Worm (Caenorhabditis elegans): ENCODE measurements around the gene K03B8.4.

K03B8.4 gene

ce11 chrV:11424565-11424964, 29.6 kb upstream of the K03B8.4 start, which contains the start of gene T26H10.2:
Gene T26H10.2 (minus strand): TSS chrV:11424665.
- no peak for TF ChIP-seq aly-1 (tag; optimal IDR thresholded peaks at IDR 0.05)
- no peak for TF ChIP-seq tra-4 (tag; optimal IDR thresholded peaks at IDR 0.05)
- no peak for TF ChIP-seq ceh-36 (tag; optimal IDR thresholded peaks at IDR 0.05)
- TF ChIP-seq hmg-4 (GFP tag; optimal IDR thresholded peaks at IDR 0.05) = no peak
- TF ChIP-seq scrt-1 (GFP tag; IDR thresholded peaks at IDR 0.05) = no peak
- no peak for TF ChIP-seq hmbx-1 (tag; optimal IDR thresholded peaks at IDR 0.05)
- no peak for TF ChIP-seq pes-1 (GFP tag; IDR thresholded peaks at IDR 0.05)
- no peak for TF ChIP-seq flt-1 (GFP tag; IDR thresholded peaks at IDR 0.05)
- no peak for TF ChIP-seq hnd-1 (tag; optimal IDR thresholded peaks at IDR 0.05)
- no peak for TF ChIP-seq ceh-13 (GFP tag; optimal IDR thresholded peaks at IDR 0.05)
- TF ChIP-seq sea-1 (GFP tag; conservative IDR thresholded peaks at IDR 0.05) = no peak
- TF ChIP-seq tbx-37 (GFP tag; conservative IDR thresholded peaks at IDR 0.05) = no peak

DNA sequence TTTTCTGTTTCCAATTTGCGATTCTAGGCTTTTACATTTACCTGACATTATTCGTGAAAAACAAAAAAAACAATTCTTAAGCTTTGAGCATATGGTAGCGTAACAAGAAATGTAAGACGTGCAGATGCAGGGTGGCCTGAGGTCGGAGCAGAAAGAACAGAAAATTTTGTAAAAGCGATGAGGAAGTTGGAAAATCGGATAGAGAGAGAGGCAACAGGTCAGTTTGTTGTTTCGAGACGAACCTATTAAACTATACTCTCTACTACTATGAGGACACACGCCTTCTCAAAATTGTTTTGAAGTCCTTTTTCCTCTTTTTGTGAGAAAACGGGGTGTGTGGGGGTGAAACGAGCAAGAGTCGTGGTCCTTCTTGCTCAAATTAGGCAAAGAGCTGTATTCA, 26.7 kb upstream of the K03B8.4 start, which contains the start of gene des-2:
Gene des-2 (minus strand): TSS at position 101 of the 400 bp plus-strand sequence.
- TF ChIP-seq sea-1 (GFP tag; conservative IDR thresholded peaks at IDR 0.05) (no peak), hmg-4 (GFP tag; optimal IDR thresholded peaks at IDR 0.05) (no peak), ceh-36 (tag; optimal IDR thresholded peaks at IDR 0.05) (no peak), tbx-37 (GFP tag; conservative IDR thresholded peaks at IDR 0.05) (no peak), hnd-1 (tag; optimal IDR thresholded peaks at IDR 0.05) (no peak), ets-7 (tag; optimal IDR thresholded peaks at IDR 0.05) (no peak), tbx-11 (GFP tag; IDR thresholded peaks at IDR 0.05) (no peak), aly-1 (tag; optimal IDR thresholded peaks at IDR 0.05) (no peak), pes-1 (GFP tag; IDR thresholded peaks at IDR 0.05) (no peak), ceh-13 (GFP tag; optimal IDR thresholded peaks at IDR 0.05) (no peak), flt-1 (GFP tag; IDR thresholded peaks at IDR 0.05) (no peak), B0310.2 (tag; optimal IDR thresholded peaks at IDR 0.05) (no peak), hmbx-1 (tag; optimal IDR thresholded peaks at IDR 0.05) (no peak)

ce11 chrV:11415059-11415458, 20.1 kb upstream of the K03B8.4 start, which contains the start of gene deg-3:
Gene deg-3 (minus strand): TSS chrV:11415159.
- TF ChIP-seq ceh-36 (tag; optimal IDR thresholded peaks at IDR 0.05) (no peak), ama-1 (optimal IDR thresholded peaks at IDR 0.05) (no peak), pes-1 (GFP tag; IDR thresholded peaks at IDR 0.05) (no peak), B0310.2 (tag; optimal IDR thresholded peaks at IDR 0.05) (no peak), ceh-13 (GFP tag; optimal IDR thresholded peaks at IDR 0.05) (no peak), hmg-4 (GFP tag; optimal IDR thresholded peaks at IDR 0.05) (no peak), ets-7 (tag; optimal IDR thresholded peaks at IDR 0.05) (no peak), aly-1 (tag; optimal IDR thresholded peaks at IDR 0.05) (no peak), tra-4 (tag; optimal IDR thresholded peaks at IDR 0.05) (no peak), hmbx-1 (tag; optimal IDR thresholded peaks at IDR 0.05) (no peak), sea-1 (GFP tag; conservative IDR thresholded peaks at IDR 0.05) (no peak), flt-1 (GFP tag; IDR thresholded peaks at IDR 0.05) (no peak), hnd-1 (tag; optimal IDR thresholded peaks at IDR 0.05) (no peak), tbx-11 (GFP tag; IDR thresholded peaks at IDR 0.05) (no peak), scrt-1 (GFP tag; IDR thresholded peaks at IDR 0.05) (no peak), F13C5.2 (tag; optimal IDR thresholded peaks at IDR 0.05) (no peak), tbx-37 (GFP tag; conservative IDR thresholded peaks at IDR 0.05) (no peak)

- TF ChIP-seq aly-1 (tag; optimal IDR thresholded peaks at IDR 0.05) = no peak
- no peak for TF ChIP-seq ets-7 (tag; optimal IDR thresholded peaks at IDR 0.05)
- no peak for TF ChIP-seq tbx-11 (GFP tag; IDR thresholded peaks at IDR 0.05)
- TF ChIP-seq ceh-36 (tag; optimal IDR thresholded peaks at IDR 0.05) = no peak
- TF ChIP-seq scrt-1 (GFP tag; IDR thresholded peaks at IDR 0.05) = no peak
- TF ChIP-seq sea-1 (GFP tag; conservative IDR thresholded peaks at IDR 0.05) = no peak
- TF ChIP-seq tbx-37 (GFP tag; conservative IDR thresholded peaks at IDR 0.05) = no peak
- TF ChIP-seq flt-1 (GFP tag; IDR thresholded peaks at IDR 0.05) = no peak
- no peak for TF ChIP-seq hmbx-1 (tag; optimal IDR thresholded peaks at IDR 0.05)
- no peak for TF ChIP-seq ceh-13 (GFP tag; optimal IDR thresholded peaks at IDR 0.05)
- no peak for TF ChIP-seq hnd-1 (tag; optimal IDR thresholded peaks at IDR 0.05)
- no peak for TF ChIP-seq ama-1 (optimal IDR thresholded peaks at IDR 0.05)
- TF ChIP-seq F13C5.2 (tag; optimal IDR thresholded peaks at IDR 0.05) = no peak
- TF ChIP-seq hmg-4 (GFP tag; optimal IDR thresholded peaks at IDR 0.05) = no peak
Measured at ce11 chrV:11412125-11412524, 17.2 kb upstream of the K03B8.4 start.

DNA sequence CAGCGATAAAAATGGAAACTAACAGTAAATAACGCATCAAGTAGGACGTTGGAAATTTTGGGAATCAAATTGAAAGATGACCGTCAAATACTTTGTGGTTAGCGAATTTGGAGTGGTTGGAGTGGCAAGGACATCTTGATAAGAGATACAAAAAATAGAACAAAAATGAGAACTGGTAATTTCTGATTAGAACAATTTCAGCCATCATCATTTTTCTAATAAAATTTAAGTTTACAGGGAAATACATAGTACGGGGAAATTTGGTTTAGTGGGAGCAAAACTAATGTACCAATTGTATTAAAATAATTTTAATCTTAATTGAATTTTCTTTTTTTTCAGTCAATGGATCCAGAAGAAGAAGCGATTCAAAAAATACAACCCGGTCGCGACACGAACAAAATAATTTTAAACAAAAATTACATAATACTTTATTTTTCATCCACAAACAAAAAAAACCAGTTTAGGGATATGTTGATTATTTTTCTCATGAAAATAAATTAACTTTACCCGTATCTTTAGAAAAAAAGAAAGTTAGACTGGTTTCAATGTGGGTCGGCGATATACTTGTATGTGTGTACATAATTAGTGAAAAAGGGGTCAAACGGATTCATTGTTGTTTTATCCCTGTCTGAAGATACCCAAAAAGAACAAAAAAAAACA, 16.1 kb upstream of the K03B8.4 start, which contains the start of the genes K03B8.8 and grl-3:
Gene K03B8.8 (minus strand): TSS at position 101 of the 660 bp plus-strand sequence.
Gene grl-3 (plus strand): TSS at position 610 of the 660 bp plus-strand sequence.
- TF ChIP-seq hnd-1 (tag; optimal IDR thresholded peaks at IDR 0.05) = no peak
- TF ChIP-seq ama-1 (optimal IDR thresholded peaks at IDR 0.05) = no peak
- TF ChIP-seq tbx-11 (GFP tag; IDR thresholded peaks at IDR 0.05) = no peak
- TF ChIP-seq ceh-36 (tag; optimal IDR thresholded peaks at IDR 0.05) = no peak
- no peak for TF ChIP-seq scrt-1 (GFP tag; IDR thresholded peaks at IDR 0.05)
- TF ChIP-seq hmg-4 (GFP tag; optimal IDR thresholded peaks at IDR 0.05) = no peak
- no peak for TF ChIP-seq F13C5.2 (tag; optimal IDR thresholded peaks at IDR 0.05)
- TF ChIP-seq ceh-13 (GFP tag; optimal IDR thresholded peaks at IDR 0.05) = no peak
- no peak for TF ChIP-seq flt-1 (GFP tag; IDR thresholded peaks at IDR 0.05)

DNA sequence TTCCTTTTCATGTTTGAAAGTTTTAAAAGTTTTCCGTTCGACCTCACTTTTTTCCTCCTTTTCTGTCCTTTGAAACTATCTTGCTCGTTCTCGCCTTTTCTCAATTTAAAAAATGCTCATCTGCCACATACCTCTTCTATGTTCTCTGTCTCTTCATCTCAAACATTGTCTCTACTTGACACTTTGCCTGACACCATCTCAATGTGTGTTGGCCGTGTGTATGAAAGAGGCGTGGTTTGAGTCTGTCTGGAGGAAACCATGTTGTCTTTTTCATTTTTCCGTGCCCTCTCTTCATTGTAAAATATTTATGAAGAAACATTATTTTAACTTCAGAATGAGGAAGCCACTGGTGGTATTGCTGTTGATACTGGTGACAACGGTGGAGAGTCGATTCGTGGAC, 12.3 kb upstream of the K03B8.4 start, which contains the start of gene K03B8.6:
Gene K03B8.6 (plus strand): TSS at position 334 of the 400 bp plus-strand sequence.
- TF ChIP-seq ceh-13 (GFP tag; optimal IDR thresholded peaks at IDR 0.05) (no peak), aly-1 (tag; optimal IDR thresholded peaks at IDR 0.05) (no peak)

- TF ChIP-seq hmg-4 (GFP tag; optimal IDR thresholded peaks at IDR 0.05) (no peak), F13C5.2 (tag; optimal IDR thresholded peaks at IDR 0.05) (no peak), tbx-11 (GFP tag; IDR thresholded peaks at IDR 0.05) (no peak), hnd-1 (tag; optimal IDR thresholded peaks at IDR 0.05) (no peak), tra-4 (tag; optimal IDR thresholded peaks at IDR 0.05) (no peak), B0310.2 (tag; optimal IDR thresholded peaks at IDR 0.05) (no peak), pes-1 (GFP tag; IDR thresholded peaks at IDR 0.05) (no peak), ceh-13 (GFP tag; optimal IDR thresholded peaks at IDR 0.05) (no peak), tbx-37 (GFP tag; conservative IDR thresholded peaks at IDR 0.05) (no peak), flt-1 (GFP tag; IDR thresholded peaks at IDR 0.05) (no peak), ama-1 (optimal IDR thresholded peaks at IDR 0.05) (no peak), ets-7 (tag; optimal IDR thresholded peaks at IDR 0.05) (no peak), scrt-1 (GFP tag; IDR thresholded peaks at IDR 0.05) (no peak), sea-1 (GFP tag; conservative IDR thresholded peaks at IDR 0.05) (no peak), ceh-36 (tag; optimal IDR thresholded peaks at IDR 0.05) (no peak)
Measured at ce11 chrV:11403702-11404101, 8.8 kb upstream of the K03B8.4 start.

Data from whole organism, early embryonic.